Worm (Caenorhabditis elegans) whole organism, L4 larva: ENCODE results near the gene Y66A7A.7.

Experiments
- D1046.2 ChIP-seq: fragments of 200-800 bp; sonication (Bioruptor generic); IDR thresholded peaks from 2 replicates; pipeline ENCODE4 v1.3.6; 2022; ENCODE audit warnings: missing genetic modification characterization, missing compliant biosample characterization
- F26F4.8 ChIP-seq: fragments of 200-800 bp; sonication (Bioruptor generic); conservative IDR thresholded peaks from 2 replicates; pipeline ENCODE4 v1.3.6; 2022; ENCODE audit warnings: missing genetic modification characterization, missing compliant biosample characterization
- F37D6.2 ChIP-seq: sonication (generic microtip); optimal IDR thresholded peaks from 2 replicates; lab custom pipeline; 2016; ENCODE audit warnings: mild to moderate bottlenecking, missing genetic modification characterization, missing compliant biosample characterization
- F44E2.7 ChIP-seq: fragments of 200-800 bp; sonication (Bioruptor generic); IDR thresholded peaks from 2 replicates; pipeline ENCODE4 v2.1.2; 2022; ENCODE audit warnings: missing genetic modification characterization, missing compliant biosample characterization
- T20F7.1 ChIP-seq: fragments of 200-800 bp; sonication (Bioruptor generic); optimal IDR thresholded peaks from 2 replicates; lab custom pipeline; 2018; ENCODE audit warnings: mild to moderate bottlenecking, missing genetic modification characterization, missing compliant biosample characterization
- Y105C5A.15 ChIP-seq: fragments of 200-800 bp; sonication (Bioruptor generic); IDR thresholded peaks from 2 replicates; pipeline ENCODE4 v1.3.6; 2022; ENCODE audit warnings: missing genetic modification characterization, missing compliant biosample characterization
- Y75B8A.6 ChIP-seq: fragments of 200-800 bp; sonication (Bioruptor generic); IDR thresholded peaks from 2 replicates; pipeline ENCODE4 v1.3.6; 2022; ENCODE audit warnings: missing genetic modification reagents, missing genetic modification characterization, missing compliant biosample characterization
- ZK337.2 ChIP-seq: fragments of 200-800 bp; sonication (Bioruptor generic); IDR thresholded peaks from 2 replicates; pipeline ENCODE4 v1.3.6; 2022; ENCODE audit warnings: missing genetic modification reagents, missing genetic modification characterization, missing compliant biosample characterization
- ZK546.5 ChIP-seq, 2 experiments: sonication (generic microtip); optimal IDR thresholded peaks; 2 replicates each; lab custom pipeline; 2017; ENCODE audit warnings: missing biosample characterization in 2 of 2, missing genetic modification characterization in 2 of 2
- aha-1 ChIP-seq: fragments of 150-350 bp; peaks from one replicate; lab custom pipeline; 2014; ENCODE audit warnings: missing biosample characterization, missing genetic modification characterization
- aly-2 ChIP-seq: sonication (generic microtip); optimal IDR thresholded peaks from 2 replicates; lab custom pipeline; 2018; ENCODE audit warnings: missing biosample characterization, missing genetic modification characterization
- ces-1 ChIP-seq: fragments of 150-350 bp; sonication (generic microtip); optimal IDR thresholded peaks from 4 replicates; lab custom pipeline; 2014; ENCODE audit warnings: missing biosample characterization, missing genetic modification reagents, missing genetic modification characterization
- ctbp-1 ChIP-seq: fragments of 200-800 bp; sonication (Bioruptor generic); IDR thresholded peaks from 2 replicates; pipeline ENCODE4 v1.3.6; 2022; ENCODE audit warnings: missing genetic modification reagents, missing genetic modification characterization, missing compliant biosample characterization
- daf-16 ChIP-seq, 3 experiments: sonication (generic microtip); optimal IDR thresholded peaks; 2 replicates each; lab custom pipeline; 2016 to 2017; ENCODE audit warnings: missing genetic modification characterization in 3 of 3, missing genetic modification reagents in 3 of 3, mild to moderate bottlenecking in 2 of 3, missing compliant biosample characterization in 2 of 3, missing biosample characterization in 1 of 3, moderate library complexity in 1 of 3
- dmd-9 ChIP-seq: fragments of 200-800 bp; sonication (Bioruptor generic); IDR thresholded peaks from 2 replicates; pipeline ENCODE4 v1.3.6; 2022; ENCODE audit warnings: missing genetic modification reagents, missing genetic modification characterization, missing compliant biosample characterization
- fkh-10 ChIP-seq: fragments of 150-350 bp; optimal IDR thresholded peaks from 2 replicates; lab custom pipeline; 2014; ENCODE audit warnings: missing biosample characterization, missing genetic modification reagents, missing genetic modification characterization
- hlh-30 ChIP-seq: sonication (generic microtip); optimal IDR thresholded peaks from 2 replicates; lab custom pipeline; 2017; ENCODE audit warnings: antibody characterized with exemption, mild to moderate bottlenecking, missing genetic modification characterization, missing compliant biosample characterization; ENCODE audit not compliant: insufficient read depth
- lin-13 ChIP-seq: fragments of 150-350 bp; optimal IDR thresholded peaks from 2 replicates; lab custom pipeline; 2014; ENCODE audit warnings: missing biosample characterization, missing genetic modification reagents, missing genetic modification characterization
- lin-38 ChIP-seq: fragments of 200-800 bp; sonication (Bioruptor generic); IDR thresholded peaks from 2 replicates; pipeline ENCODE4 v1.3.6; 2022; ENCODE audit warnings: missing genetic modification reagents, missing genetic modification characterization, missing compliant biosample characterization
- madf-9 ChIP-seq: fragments of 200-800 bp; sonication (Bioruptor generic); conservative IDR thresholded peaks from 2 replicates; pipeline ENCODE4 v1.3.6; 2022; ENCODE audit warnings: missing genetic modification reagents, missing genetic modification characterization, missing compliant biosample characterization
- mxl-2 ChIP-seq: fragments of 200-800 bp; sonication (Bioruptor generic); conservative IDR thresholded peaks from 2 replicates; pipeline ENCODE4 v1.3.6; 2022; ENCODE audit warnings: missing genetic modification reagents, missing genetic modification characterization, missing compliant biosample characterization
- nhr-111 ChIP-seq: fragments of 200-800 bp; sonication (Bioruptor generic); optimal IDR thresholded peaks from 2 replicates; lab custom pipeline; 2018; ENCODE audit warnings: mild to moderate bottlenecking, missing genetic modification characterization, missing compliant biosample characterization
- nhr-25 ChIP-seq: sonication (generic microtip); optimal IDR thresholded peaks from 2 replicates; lab custom pipeline; 2017; ENCODE audit warnings: missing genetic modification characterization, mild to moderate bottlenecking, missing compliant biosample characterization, antibody characterized with exemption, moderate library complexity, borderline replicate concordance; ENCODE audit not compliant: insufficient read depth
- nhr-48 ChIP-seq: sonication (generic microtip); optimal IDR thresholded peaks from 2 replicates; lab custom pipeline; 2016; ENCODE audit warnings: mild to moderate bottlenecking, missing genetic modification characterization, missing compliant biosample characterization
- pha-4 ChIP-seq, 2 experiments: fragments of 150-350 bp in 1 of 2; fragments of 200-800 bp in 1 of 2; sonication (Bioruptor generic) in 1 of 2; IDR thresholded peaks in 1 of 2; optimal IDR thresholded peaks in 1 of 2; 2 replicates each; pipeline versions ENCODE4 v1.3.6 to Lab custom; 2014 to 2022; ENCODE audit warnings: missing genetic modification characterization in 2 of 2, missing genetic modification reagents in 2 of 2, missing biosample characterization in 1 of 2, missing compliant biosample characterization in 1 of 2
- rbr-2 ChIP-seq: sonication (generic microtip); optimal IDR thresholded peaks from 2 replicates; lab custom pipeline; 2016; ENCODE audit warnings: missing genotype, missing genetic modification characterization, missing compliant biosample characterization
- set-16 ChIP-seq: fragments of 200-800 bp; sonication (Bioruptor generic); IDR thresholded peaks from 2 replicates; pipeline ENCODE4 v1.3.6; 2022; ENCODE audit warnings: missing genetic modification reagents, missing genetic modification characterization, missing compliant biosample characterization
- unc-130 ChIP-seq: sonication (generic microtip); optimal IDR thresholded peaks from 2 replicates; lab custom pipeline; 2016; ENCODE audit warnings: missing genetic modification reagents, missing genetic modification characterization, missing compliant biosample characterization
- unc-62 ChIP-seq, 3 experiments: fragments of 150-350 bp in 1 of 3; sonication (generic microtip); optimal IDR thresholded peaks in 2 of 3; peaks in 1 of 3; 1 replicate in 1 of 3; 2 replicates in 2 of 3; lab custom pipeline; 2014 to 2017; ENCODE audit warnings: missing biosample characterization in 3 of 3, missing genetic modification characterization in 3 of 3, missing genetic modification reagents in 3 of 3, missing genotype in 1 of 3
- zag-1 ChIP-seq: fragments of 150-350 bp; optimal IDR thresholded peaks from 2 replicates; lab custom pipeline; 2014; ENCODE audit warnings: missing biosample characterization, missing genetic modification characterization
- zfp-2 ChIP-seq: sonication (generic microtip); optimal IDR thresholded peaks from 2 replicates; lab custom pipeline; 2016; ENCODE audit warnings: mild to moderate bottlenecking, missing genetic modification characterization, missing compliant biosample characterization
- zip-11 ChIP-seq: fragments of 200-800 bp; sonication (Bioruptor generic); IDR thresholded peaks from 2 replicates; pipeline ENCODE4 v1.3.6; 2022; ENCODE audit warnings: missing genetic modification characterization, missing compliant biosample characterization
- zip-2 ChIP-seq: fragments of 150-350 bp; optimal IDR thresholded peaks from 2 replicates; lab custom pipeline; 2014; ENCODE audit warnings: missing biosample characterization, missing genetic modification characterization

The Y66A7A.7 gene

ce11 chrIII:11656389-11656788, 27.1 kb upstream of the Y66A7A.7 start:
- TF ChIP-seq ZK337.2 (GFP tag; lab: Robert Waterston, UW) (no peak), Y75B8A.6 (GFP tag; lab: Robert Waterston, UW) (no peak), ZK546.5 (tag; optimal IDR thresholded peaks at IDR 0.05; lab: Kevin White, UChicago) (no peak), daf-16 (GFP tag; optimal IDR thresholded peaks at IDR 0.05; lab: Kevin White, UChicago) (no peak), daf-16 (tag; optimal IDR thresholded peaks at IDR 0.05; lab: Kevin White, UChicago) (no peak), Y105C5A.15 (GFP tag; lab: Robert Waterston, UW) (no peak), rbr-2 (tag; lab: Kevin White, UChicago) (no peak), nhr-111 (GFP tag; lab: Kevin White, UChicago) (no peak), unc-62 (GFP tag; optimal IDR thresholded peaks at IDR 0.05 in 1 of 2; lab: Kevin White, UChicago) (no peak), unc-62 (tag; optimal IDR thresholded peaks at IDR 0.05; lab: Kevin White, UChicago) (no peak), lin-38 (GFP tag; lab: Robert Waterston, UW) (no peak)

- peak; percentile 81 for TF ChIP-seq set-16
- 0 out of 2 replicates have a peak, but pooled peaks have one; percentile 18 for TF ChIP-seq D1046.2 (GFP tag; lab: Robert Waterston, UW)
- no peak for TF ChIP-seq madf-9 (GFP tag; lab: Robert Waterston, UW)
These were observed 22.2 kb upstream of the Y66A7A.7 start for ce11 chrIII:11651430-11651829.

- no peak for TF ChIP-seq madf-9 (GFP tag; lab: Robert Waterston, UW)
- peak; percentile 76 for TF ChIP-seq aha-1 (tag; lab: Kevin White, UChicago)
These were observed 20.9 kb upstream of the Y66A7A.7 start, which contains the start of gene faah-6 for ce11 chrIII:11650152-11650551. TSS of gene faah-6 (plus strand) at chrIII:11650452.

ce11 chrIII:11641347-11641746, 12.1 kb upstream of the Y66A7A.7 start:
- peak; percentile 9 for TF ChIP-seq rbr-2 (tag; lab: Kevin White, UChicago)
- peak; percentile 37 for TF ChIP-seq ces-1 (GFP tag; lab: Kevin White, UChicago)
- TF ChIP-seq nhr-48 = no peak
- no peak for TF ChIP-seq F44E2.7 (GFP tag; lab: Robert Waterston, UW)
- no peak for TF ChIP-seq pha-4 (GFP tag; IDR thresholded peaks at IDR 0.05; lab: Robert Waterston, UW)
- no peak for TF ChIP-seq pha-4 (tag; optimal IDR thresholded peaks at IDR 0.05; lab: Kevin White, UChicago)
- TF ChIP-seq zag-1 (tag; lab: Kevin White, UChicago) = no peak
- TF ChIP-seq F26F4.8 = no peak
- no peak for TF ChIP-seq nhr-25 (tag; lab: Kevin White, UChicago)
- 0 out of 2 replicates have a peak, but pooled peaks have one; percentile 23 for TF ChIP-seq dmd-9
- 0 out of 2 replicates have a peak, but pooled peaks have one; percentile 39 for TF ChIP-seq ctbp-1 (GFP tag; lab: Robert Waterston, UW)
- TF ChIP-seq hlh-30 (tag; lab: Kevin White, UChicago) = peak; percentile 1
- peak; percentile 31 for TF ChIP-seq fkh-10 (GFP tag; lab: Kevin White, UChicago)

- TF ChIP-seq lin-38 (GFP tag; lab: Robert Waterston, UW) = no peak
- TF ChIP-seq unc-62 (GFP tag; optimal IDR thresholded peaks at IDR 0.05 in 1 of 2; lab: Kevin White, UChicago) = peak in 1 of 2 experiments; percentile 10
- TF ChIP-seq unc-62 (tag; optimal IDR thresholded peaks at IDR 0.05; lab: Kevin White, UChicago) = no peak
- no peak for TF ChIP-seq F37D6.2 (tag; lab: Kevin White, UChicago)
These were observed 7.5 kb upstream of the Y66A7A.7 start, which contains the start of gene tbx-33 for ce11 chrIII:11636740-11637139. TSS of gene tbx-33 (minus strand) at chrIII:11636840.

ce11 chrIII:11635000-11635399, 5.7 kb upstream of the Y66A7A.7 start:
- no peak for TF ChIP-seq pha-4 (GFP tag; IDR thresholded peaks at IDR 0.05; lab: Robert Waterston, UW)
- TF ChIP-seq pha-4 (tag; optimal IDR thresholded peaks at IDR 0.05; lab: Kevin White, UChicago) = no peak
- no peak for TF ChIP-seq lin-13 (GFP tag; lab: Kevin White, UChicago)
- no peak for TF ChIP-seq zfp-2 (tag; lab: Kevin White, UChicago)
- no peak for TF ChIP-seq zip-2 (tag; lab: Kevin White, UChicago)
- no peak for TF ChIP-seq aly-2
- TF ChIP-seq mxl-2 = no peak
- TF ChIP-seq unc-130 (GFP tag; lab: Kevin White, UChicago) = no peak
- TF ChIP-seq T20F7.1 (GFP tag; lab: Kevin White, UChicago) = no peak
- TF ChIP-seq zip-11 (GFP tag; lab: Robert Waterston, UW) = no peak
